Worm (Caenorhabditis elegans): ENCODE measurements around the gene F46B6.2.

The F46B6.2 gene

ce11 chrV:9754459-9754858 lies 17.6 kb upstream of the F46B6.2 start, which contains the start of gene F58E6.5:
F58E6.5 (minus strand) TSS chrV:9754559.
- TF ChIP-seq unc-62 (GFP tag; optimal IDR thresholded peaks at IDR 0.05) = no peak

ce11 chrV:9755725-9756124 lies 16.4 kb upstream of the F46B6.2 start, which contains the start of gene F58E6.8:
F58E6.8 (minus strand) TSS chrV:9755825.
- no peak for TF ChIP-seq unc-62 (GFP tag; optimal IDR thresholded peaks at IDR 0.05)

ce11 chrV:9756242-9756641 lies 15.8 kb upstream of the F46B6.2 start, which contains the start of gene hrg-3:
hrg-3 (plus strand) TSS chrV:9756468.
- TF ChIP-seq unc-62 (GFP tag; optimal IDR thresholded peaks at IDR 0.05) = no peak

- no peak for TF ChIP-seq unc-62 (GFP tag; optimal IDR thresholded peaks at IDR 0.05)
Measured at ce11 chrV:9757884-9758283, 14.2 kb upstream of the F46B6.2 start, which contains the start of gene F58E6.11. F58E6.11 (minus strand) TSS chrV:9757984.

ce11 chrV:9758437-9758836 lies 13.6 kb upstream of the F46B6.2 start:
- TF ChIP-seq unc-62 (GFP tag; optimal IDR thresholded peaks at IDR 0.05) = no peak

ce11 chrV:9763759-9764158 lies 8.3 kb upstream of the F46B6.2 start:
- no peak for TF ChIP-seq unc-62 (GFP tag; optimal IDR thresholded peaks at IDR 0.05)

ce11 chrV:9764552-9764951 lies 7.5 kb upstream of the F46B6.2 start:
- no peak for TF ChIP-seq unc-62 (GFP tag; optimal IDR thresholded peaks at IDR 0.05)

- no peak for TF ChIP-seq unc-62 (GFP tag; optimal IDR thresholded peaks at IDR 0.05)
Measured at ce11 chrV:9765622-9766021, 6.5 kb upstream of the F46B6.2 start.

- no peak for TF ChIP-seq unc-62 (GFP tag; optimal IDR thresholded peaks at IDR 0.05)
Measured at ce11 chrV:9767941-9768340, 4.1 kb upstream of the F46B6.2 start.

- TF ChIP-seq unc-62 (GFP tag; optimal IDR thresholded peaks at IDR 0.05) = no peak
Measured at ce11 chrV:9768828-9769778, 3.0 kb upstream of the F46B6.2 start, which contains the start of gene unc-42. unc-42 (minus strand) TSS chrV:9769391.

ce11 chrV:9771311-9771710 lies 774 bp upstream of the F46B6.2 start:
- TF ChIP-seq unc-62 (GFP tag; optimal IDR thresholded peaks at IDR 0.05) = no peak

ce11 chrV:9775734-9776133 lies 3.6 kb downstream of the F46B6.2 start, which contains the start of gene F46B6.12:
F46B6.12 (minus strand) TSS chrV:9775834.
- no peak for TF ChIP-seq unc-62 (GFP tag; optimal IDR thresholded peaks at IDR 0.05)

ce11 chrV:9777645-9778044 lies 5.6 kb downstream of the F46B6.2 start, which contains the start of gene smg-4:
smg-4 (minus strand) TSS chrV:9777745.
- no peak for TF ChIP-seq unc-62 (GFP tag; optimal IDR thresholded peaks at IDR 0.05)

- no peak for TF ChIP-seq unc-62 (GFP tag; optimal IDR thresholded peaks at IDR 0.05)
Measured at ce11 chrV:9779418-9779817, 7.3 kb downstream of the F46B6.2 start, which contains the start of gene F46B6.4. F46B6.4 (minus strand) TSS chrV:9779518.

- no peak for TF ChIP-seq unc-62 (GFP tag; optimal IDR thresholded peaks at IDR 0.05)
Measured at ce11 chrV:9782045-9782444, 10.0 kb downstream of the F46B6.2 start.

ce11 chrV:9782969-9783368 lies 10.9 kb downstream of the F46B6.2 start, which contains the start of gene F46B6.5:
F46B6.5 (minus strand) TSS chrV:9783069.
- no peak for TF ChIP-seq unc-62 (GFP tag; optimal IDR thresholded peaks at IDR 0.05)

- TF ChIP-seq unc-62 (GFP tag; optimal IDR thresholded peaks at IDR 0.05) = no peak
Measured at ce11 chrV:9784215-9784614, 12.1 kb downstream of the F46B6.2 start.
